Worm (Caenorhabditis elegans) whole organism, L4 larva: ENCODE measurements around the gene C01F1.6.

Experiments used
- D1046.2 ChIP-seq: fragments of 200-800 bp; sonication (Bioruptor generic); IDR thresholded peaks from 2 replicates; pipeline ENCODE4 v1.3.6; 2022; ENCODE audit warnings: missing genetic modification characterization, missing compliant biosample characterization
- R02D3.7 ChIP-seq: fragments of 150-350 bp; sonication (generic microtip); optimal IDR thresholded peaks from 3 replicates; lab custom pipeline; 2014; ENCODE audit warnings: missing biosample characterization, missing genetic modification characterization
- T26A8.4 ChIP-seq: fragments of 200-800 bp; sonication (Bioruptor generic); IDR thresholded peaks from 2 replicates; pipeline ENCODE4 v1.3.6; 2022; ENCODE audit warnings: missing genetic modification characterization, missing compliant biosample characterization
- Y5F2A.4 ChIP-seq: fragments of 200-800 bp; sonication (Bioruptor generic); optimal IDR thresholded peaks from 2 replicates; lab custom pipeline; 2018; ENCODE audit warnings: mild to moderate bottlenecking, missing genetic modification characterization, missing compliant biosample characterization
- aha-1 ChIP-seq: fragments of 150-350 bp; peaks from one replicate; lab custom pipeline; 2014; ENCODE audit warnings: missing biosample characterization, missing genetic modification characterization
- aly-2 ChIP-seq: sonication (generic microtip); optimal IDR thresholded peaks from 2 replicates; lab custom pipeline; 2018; ENCODE audit warnings: missing biosample characterization, missing genetic modification characterization
- daf-16 ChIP-seq, 3 experiments: sonication (generic microtip); optimal IDR thresholded peaks; 2 replicates each; lab custom pipeline; 2016 to 2017; ENCODE audit warnings: missing genetic modification characterization in 3 of 3, missing genetic modification reagents in 3 of 3, mild to moderate bottlenecking in 2 of 3, missing compliant biosample characterization in 2 of 3, missing biosample characterization in 1 of 3, moderate library complexity in 1 of 3
- daf-8 ChIP-seq: fragments of 200-800 bp; sonication (Bioruptor generic); IDR thresholded peaks from 2 replicates; pipeline ENCODE4 v1.3.6; 2022; ENCODE audit warnings: missing genetic modification characterization, missing compliant biosample characterization
- dpl-1 ChIP-seq: fragments of 150-350 bp; optimal IDR thresholded peaks from 2 replicates; lab custom pipeline; 2014; ENCODE audit warnings: missing biosample characterization, missing genetic modification reagents, missing genetic modification characterization
- dve-1 ChIP-seq: sonication (generic microtip); optimal IDR thresholded peaks from 2 replicates; lab custom pipeline; 2017; ENCODE audit warnings: antibody characterized with exemption, mild to moderate bottlenecking, missing genetic modification characterization, missing compliant biosample characterization; ENCODE audit not compliant: insufficient read depth
- fos-1 ChIP-seq: fragments of 150-350 bp; optimal IDR thresholded peaks from 2 replicates; lab custom pipeline; 2014; ENCODE audit warnings: missing biosample characterization, missing genetic modification characterization
- hlh-30 ChIP-seq: sonication (generic microtip); optimal IDR thresholded peaks from 2 replicates; lab custom pipeline; 2017; ENCODE audit warnings: antibody characterized with exemption, mild to moderate bottlenecking, missing genetic modification characterization, missing compliant biosample characterization; ENCODE audit not compliant: insufficient read depth
- hmg-1.1 ChIP-seq: fragments of 200-800 bp; sonication (Bioruptor generic); IDR thresholded peaks from 2 replicates; pipeline ENCODE4 v1.3.6; 2022; ENCODE audit warnings: missing genetic modification reagents, missing genetic modification characterization, missing compliant biosample characterization
- lim-7 ChIP-seq: fragments of 200-800 bp; sonication (Bioruptor generic); IDR thresholded peaks from 2 replicates; pipeline ENCODE4 v1.3.6; 2022; ENCODE audit warnings: missing genetic modification characterization, missing compliant biosample characterization
- lin-29 ChIP-seq: fragments of 200-800 bp; sonication (Bioruptor generic); IDR thresholded peaks from 2 replicates; pipeline ENCODE4 v1.3.6; 2022; ENCODE audit warnings: missing genetic modification reagents, missing genetic modification characterization, missing compliant biosample characterization
- mdl-1 ChIP-seq, 2 experiments: fragments of 150-350 bp in 1 of 2; sonication (generic microtip) in 1 of 2; optimal IDR thresholded peaks; 2 replicates each; lab custom pipeline; 2014 to 2017; ENCODE audit warnings: missing biosample characterization in 2 of 2, missing genetic modification characterization in 2 of 2
- mep-1 ChIP-seq: fragments of 150-350 bp; sonication (generic microtip); optimal IDR thresholded peaks from 3 replicates; lab custom pipeline; 2014; ENCODE audit warnings: missing biosample characterization, missing genetic modification characterization
- mxl-2 ChIP-seq: fragments of 200-800 bp; sonication (Bioruptor generic); conservative IDR thresholded peaks from 2 replicates; pipeline ENCODE4 v1.3.6; 2022; ENCODE audit warnings: missing genetic modification reagents, missing genetic modification characterization, missing compliant biosample characterization
- nhr-10 ChIP-seq: fragments of 150-350 bp; optimal IDR thresholded peaks from 2 replicates; lab custom pipeline; 2014; ENCODE audit warnings: missing biosample characterization, missing genetic modification characterization
- nhr-48 ChIP-seq: sonication (generic microtip); optimal IDR thresholded peaks from 2 replicates; lab custom pipeline; 2016; ENCODE audit warnings: mild to moderate bottlenecking, missing genetic modification characterization, missing compliant biosample characterization
- nhr-6 ChIP-seq: fragments of 150-350 bp; optimal IDR thresholded peaks from 2 replicates; lab custom pipeline; 2014; ENCODE audit warnings: missing biosample characterization, missing genetic modification characterization
- nhr-76 ChIP-seq: fragments of 150-350 bp; optimal IDR thresholded peaks from 2 replicates; lab custom pipeline; 2014; ENCODE audit warnings: missing biosample characterization, missing genetic modification characterization
- nhr-77 ChIP-seq: fragments of 150-350 bp; optimal IDR thresholded peaks from 2 replicates; lab custom pipeline; 2014; ENCODE audit warnings: missing biosample characterization, missing genetic modification characterization
- rbr-2 ChIP-seq: sonication (generic microtip); optimal IDR thresholded peaks from 2 replicates; lab custom pipeline; 2016; ENCODE audit warnings: missing genotype, missing genetic modification characterization, missing compliant biosample characterization
- saeg-2 ChIP-seq: fragments of 200-800 bp; sonication (Bioruptor generic); IDR thresholded peaks from 2 replicates; pipeline ENCODE4 v1.3.6; 2022; ENCODE audit warnings: missing genetic modification reagents, missing genetic modification characterization, missing compliant biosample characterization
- set-16 ChIP-seq: fragments of 200-800 bp; sonication (Bioruptor generic); IDR thresholded peaks from 2 replicates; pipeline ENCODE4 v1.3.6; 2022; ENCODE audit warnings: missing genetic modification reagents, missing genetic modification characterization, missing compliant biosample characterization
- tag-97 ChIP-seq: fragments of 200-800 bp; sonication (Bioruptor generic); IDR thresholded peaks from 2 replicates; pipeline ENCODE4 v1.3.6; 2022; ENCODE audit warnings: missing genetic modification characterization, missing compliant biosample characterization
- unc-130 ChIP-seq: sonication (generic microtip); optimal IDR thresholded peaks from 2 replicates; lab custom pipeline; 2016; ENCODE audit warnings: missing genetic modification reagents, missing genetic modification characterization, missing compliant biosample characterization
- unc-62 ChIP-seq, 3 experiments: fragments of 150-350 bp in 1 of 3; sonication (generic microtip); optimal IDR thresholded peaks in 2 of 3; peaks in 1 of 3; 1 replicate in 1 of 3; 2 replicates in 2 of 3; lab custom pipeline; 2014 to 2017; ENCODE audit warnings: missing biosample characterization in 3 of 3, missing genetic modification characterization in 3 of 3, missing genetic modification reagents in 3 of 3, missing genotype in 1 of 3
- vab-7 ChIP-seq: fragments of 200-800 bp; sonication (Bioruptor generic); IDR thresholded peaks from 2 replicates; pipeline ENCODE4 v1.3.6; 2022; ENCODE audit warnings: missing genetic modification reagents, missing genetic modification characterization, missing compliant biosample characterization
- zip-11 ChIP-seq: fragments of 200-800 bp; sonication (Bioruptor generic); IDR thresholded peaks from 2 replicates; pipeline ENCODE4 v1.3.6; 2022; ENCODE audit warnings: missing genetic modification characterization, missing compliant biosample characterization
- zip-2 ChIP-seq: fragments of 150-350 bp; optimal IDR thresholded peaks from 2 replicates; lab custom pipeline; 2014; ENCODE audit warnings: missing biosample characterization, missing genetic modification characterization
- ztf-7 ChIP-seq: fragments of 150-350 bp; optimal IDR thresholded peaks from 2 replicates; lab custom pipeline; 2014; ENCODE audit warnings: missing biosample characterization, missing genetic modification characterization

The C01F1.6 gene

ce11 chrII:4326420-4326819 is 38.4 kb upstream of the C01F1.6 start, which contains the start of gene pfd-2:
TSS of gene pfd-2 (plus strand) at chrII:4326720.
- no peak for TF ChIP-seq nhr-10
- no peak for TF ChIP-seq lin-29 (GFP tag; lab: Robert Waterston, UW)
- no peak for TF ChIP-seq saeg-2 (GFP tag; lab: Robert Waterston, UW)
- no peak for TF ChIP-seq Y5F2A.4 (GFP tag; lab: Kevin White, UChicago)
- no peak for TF ChIP-seq zip-2
- no peak for TF ChIP-seq R02D3.7 (tag; lab: Kevin White, UChicago)
- TF ChIP-seq daf-16 (GFP tag; optimal IDR thresholded peaks at IDR 0.05; lab: Kevin White, UChicago), result no peak
- no peak for TF ChIP-seq daf-16 (tag; optimal IDR thresholded peaks at IDR 0.05; lab: Kevin White, UChicago)
- TF ChIP-seq dve-1, result no peak
- TF ChIP-seq ztf-7 (tag; lab: Kevin White, UChicago), result no peak
- no peak for TF ChIP-seq fos-1 (tag; lab: Kevin White, UChicago)
- TF ChIP-seq unc-62 (GFP tag; optimal IDR thresholded peaks at IDR 0.05 in 1 of 2; lab: Kevin White, UChicago), result no peak
- TF ChIP-seq unc-62 (tag; optimal IDR thresholded peaks at IDR 0.05; lab: Kevin White, UChicago), result no peak
- TF ChIP-seq nhr-76, result no peak
- TF ChIP-seq mep-1 (tag; lab: Kevin White, UChicago), result no peak

- TF ChIP-seq aly-2 (no peak), nhr-6 (no peak), T26A8.4 (no peak), mxl-2 (no peak), zip-11 (GFP tag; lab: Robert Waterston, UW) (no peak), hmg-1.1 (GFP tag; lab: Robert Waterston, UW) (no peak), rbr-2 (tag; lab: Kevin White, UChicago) (no peak), nhr-77 (tag; lab: Kevin White, UChicago) (no peak), D1046.2 (GFP tag; lab: Robert Waterston, UW) (no peak)
Observed at ce11 chrII:4324061-4324460, 36.0 kb upstream of the C01F1.6 start, which contains the start of gene mog-2. TSS of gene mog-2 (plus strand) at chrII:4324361.

DNA sequence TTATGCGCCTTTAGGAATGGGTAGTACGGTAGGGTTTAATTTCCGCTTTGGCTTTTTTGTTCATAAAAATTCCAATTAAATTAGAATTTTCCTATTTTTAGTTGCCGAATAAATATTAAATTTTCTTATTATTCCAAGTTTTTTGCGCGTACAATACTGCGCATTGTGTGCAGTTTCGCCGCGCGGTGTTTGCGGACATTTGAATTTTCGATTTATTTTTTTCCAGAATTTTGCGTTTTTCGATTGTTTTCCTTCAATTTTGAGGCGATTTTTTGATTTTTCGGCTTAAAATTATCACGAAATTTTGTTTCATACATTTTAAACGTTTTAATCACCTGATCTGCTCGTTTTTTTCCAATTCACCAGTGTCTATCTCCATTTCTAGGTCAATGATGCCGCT is 34.9 kb upstream of the C01F1.6 start, which contains the start of gene H20J04.6:
Gene H20J04.6, plus strand, starts transcription at position 386 of the 400 bp plus-strand sequence.
- TF ChIP-seq hlh-30 (tag; lab: Kevin White, UChicago) (no peak), dpl-1 (peak; percentile 62), vab-7 (no peak), nhr-48 (tag; lab: Kevin White, UChicago) (no peak)

DNA sequence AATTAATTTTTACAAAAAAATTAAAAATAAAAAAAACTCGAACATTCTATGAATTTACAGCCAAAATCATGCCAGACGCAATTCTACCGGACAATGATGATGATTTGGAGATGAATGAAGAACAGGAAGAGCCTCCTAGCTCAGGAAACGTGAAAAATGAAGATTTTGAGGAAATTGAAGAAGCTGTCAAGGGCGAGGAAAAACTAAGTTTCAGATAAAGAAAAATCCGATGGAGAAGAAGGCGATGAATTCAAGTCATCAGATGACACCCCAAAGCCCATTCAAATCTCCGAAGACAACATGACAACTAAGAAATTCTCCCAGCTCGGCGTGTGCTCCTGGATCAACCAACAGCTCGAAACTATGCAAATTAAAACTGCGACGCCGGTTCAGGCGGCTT is 33.8 kb upstream of the C01F1.6 start, which contains the start of gene Y52E8A.1:
Gene Y52E8A.1, plus strand, starts transcription at position 301 of the 400 bp plus-strand sequence.
- TF ChIP-seq unc-62 (GFP tag; optimal IDR thresholded peaks at IDR 0.05 in 1 of 2; lab: Kevin White, UChicago), result peak in 1 of 2 experiments; percentile 17
- no peak for TF ChIP-seq unc-62 (tag; optimal IDR thresholded peaks at IDR 0.05; lab: Kevin White, UChicago)
- TF ChIP-seq daf-8 (GFP tag; lab: Robert Waterston, UW), result no peak
- TF ChIP-seq mxl-2, result no peak
- no peak for TF ChIP-seq set-16

- TF ChIP-seq tag-97 (GFP tag; lab: Robert Waterston, UW), result no peak
- TF ChIP-seq nhr-77 (tag; lab: Kevin White, UChicago), result no peak
- peak; percentile 12 for TF ChIP-seq unc-130
- no peak for TF ChIP-seq lim-7 (GFP tag; lab: Robert Waterston, UW)
Observed at ce11 chrII:4320455-4320854, 32.4 kb upstream of the C01F1.6 start, which contains the start of gene Y52E8A.2. TSS of gene Y52E8A.2 (plus strand) at chrII:4320836.

- no peak for TF ChIP-seq mdl-1 (tag; optimal IDR thresholded peaks at IDR 0.05; lab: Kevin White, UChicago)
- peak; percentile 97 for TF ChIP-seq aha-1 (tag; lab: Kevin White, UChicago)
Observed at ce11 chrII:4319537-4320019, 31.6 kb upstream of the C01F1.6 start, which contains the start of gene Y52E8A.6. TSS of gene Y52E8A.6 (minus strand) at chrII:4319969.
